Worm (Caenorhabditis elegans) whole organism, early embryonic: ENCODE data around the gene C49F5.5.

Experiments used
- aly-1 ChIP-seq: sonication (generic microtip); optimal IDR thresholded peaks from 2 replicates; lab custom pipeline; 2016; ENCODE audit warnings: missing genetic modification characterization, missing compliant biosample characterization
- ama-1 ChIP-seq: fragments of 150-350 bp; optimal IDR thresholded peaks from 2 replicates; lab custom pipeline; 2014
- tra-4 ChIP-seq: sonication (generic microtip); optimal IDR thresholded peaks from 2 replicates; lab custom pipeline; 2017; ENCODE audit warnings: missing genetic modification characterization, missing compliant biosample characterization

ce11 chrX:11962050-11962788 lies 23.8 kb upstream of the C49F5.5 start:
- TF ChIP-seq tra-4 (no peak), aly-1 (tag; lab: Kevin White, UChicago) (no peak), ama-1 (lab: Kevin White, UChicago) (no peak)
